Worm (Caenorhabditis elegans): ENCODE results near the gene C01C4.2.

- TF ChIP-seq fkh-10 (GFP tag; optimal IDR thresholded peaks at IDR 0.05) (no peak), ceh-48 (tag; optimal IDR thresholded peaks at IDR 0.05) (no peak), syd-9 (tag; optimal IDR thresholded peaks at IDR 0.05) (no peak), C08G9.2 (tag; optimal IDR thresholded peaks at IDR 0.05) (no peak), F13H6.1 (tag; optimal IDR thresholded peaks at IDR 0.05) (no peak), nhr-11 (tag; optimal IDR thresholded peaks at IDR 0.05) (no peak), ama-1 (optimal IDR thresholded peaks at IDR 0.05) (no peak), pqm-1 (tag; optimal IDR thresholded peaks at IDR 0.05) (no peak), tbx-7 (tag; optimal IDR thresholded peaks at IDR 0.05) (no peak), ceh-2 (tag; optimal IDR thresholded peaks at IDR 0.05) (no peak), eyg-1 (tag; optimal IDR thresholded peaks at IDR 0.05) (no peak), hlh-6 (tag; optimal IDR thresholded peaks at IDR 0.05) (no peak), tbx-2 (tag; optimal IDR thresholded peaks at IDR 0.05) (no peak), dmd-4 (tag; optimal IDR thresholded peaks at IDR 0.05; ENCODE audit: borderline replicate concordance) (no peak)
Measured at ce11 chrX:3668842-3669241, 46.1 kb upstream of the C01C4.2 start, which contains the start of gene snet-1.
